Worm (Caenorhabditis elegans) whole organism, late embryonic: ENCODE data around the gene pho-12.

Experiments
- K02D7.2 ChIP-seq: sonication (generic microtip); optimal IDR thresholded peaks from 2 replicates; lab custom pipeline; 2017; ENCODE audit warnings: mild to moderate bottlenecking, missing genetic modification characterization, missing compliant biosample characterization
- K09A11.1 ChIP-seq: sonication (generic microtip); optimal IDR thresholded peaks from 2 replicates; lab custom pipeline; 2017; ENCODE audit warnings: antibody characterized with exemption, mild to moderate bottlenecking, missing genetic modification characterization, missing compliant biosample characterization; ENCODE audit not compliant: insufficient read depth
- ceh-31 ChIP-seq: sonication (generic microtip); optimal IDR thresholded peaks from 2 replicates; lab custom pipeline; 2016; ENCODE audit warnings: missing genetic modification characterization, missing compliant biosample characterization
- ceh-34 ChIP-seq: sonication (generic microtip); optimal IDR thresholded peaks from 2 replicates; lab custom pipeline; 2016; ENCODE audit warnings: mild to moderate bottlenecking, missing genetic modification characterization, missing compliant biosample characterization
- ceh-45 ChIP-seq: fragments of 200-800 bp; sonication (Bioruptor generic); IDR thresholded peaks from 2 replicates; pipeline ENCODE4 v1.3.6; 2022; ENCODE audit warnings: missing genetic modification reagents, missing genetic modification characterization, missing compliant biosample characterization
- ceh-6 ChIP-seq: fragments of 200-800 bp; sonication (Bioruptor generic); optimal IDR thresholded peaks from 2 replicates; lab custom pipeline; 2018; ENCODE audit warnings: mild to moderate bottlenecking, missing genetic modification characterization, missing compliant biosample characterization
- che-1 ChIP-seq: sonication (generic microtip); optimal IDR thresholded peaks from 2 replicates; lab custom pipeline; 2016; ENCODE audit warnings: mild to moderate bottlenecking, missing genetic modification characterization, missing compliant biosample characterization
- dve-1 ChIP-seq: sonication (generic microtip); optimal IDR thresholded peaks from 2 replicates; lab custom pipeline; 2017; ENCODE audit warnings: antibody characterized with exemption, mild to moderate bottlenecking, missing genetic modification characterization, missing compliant biosample characterization
- eyg-1 ChIP-seq: sonication (generic microtip); optimal IDR thresholded peaks from 2 replicates; lab custom pipeline; 2016; ENCODE audit warnings: missing genotype, missing genetic modification characterization, missing compliant biosample characterization
- hlh-6 ChIP-seq: sonication (generic microtip); optimal IDR thresholded peaks from 2 replicates; lab custom pipeline; 2016; ENCODE audit warnings: missing genotype, missing genetic modification characterization, missing compliant biosample characterization
- madf-2 ChIP-seq: sonication (generic microtip); optimal IDR thresholded peaks from 2 replicates; lab custom pipeline; 2017; ENCODE audit warnings: missing genetic modification characterization, missing compliant biosample characterization
- nfya-1 ChIP-seq: sonication (generic microtip); optimal IDR thresholded peaks from 2 replicates; lab custom pipeline; 2017; ENCODE audit warnings: missing genetic modification characterization, mild to moderate bottlenecking, missing compliant biosample characterization, antibody characterized with exemption, moderate library complexity
- pha-2 ChIP-seq: sonication (generic microtip); optimal IDR thresholded peaks from 2 replicates; lab custom pipeline; 2017; ENCODE audit warnings: mild to moderate bottlenecking, missing genetic modification characterization, missing compliant biosample characterization
- pqm-1 ChIP-seq: sonication (generic microtip); optimal IDR thresholded peaks from 2 replicates; lab custom pipeline; 2016; ENCODE audit warnings: missing genetic modification characterization, missing compliant biosample characterization
- pros-1 ChIP-seq: fragments of 150-350 bp; optimal IDR thresholded peaks from 2 replicates; lab custom pipeline; 2014; ENCODE audit warnings: missing biosample characterization, missing genetic modification reagents, missing genetic modification characterization
- sdc-2 ChIP-seq: sonication (generic microtip); optimal IDR thresholded peaks from 2 replicates; lab custom pipeline; 2016; ENCODE audit warnings: missing genotype, missing genetic modification characterization, missing compliant biosample characterization
- tbx-7 ChIP-seq: sonication (generic microtip); optimal IDR thresholded peaks from 2 replicates; lab custom pipeline; 2016; ENCODE audit warnings: missing genotype, missing genetic modification characterization, missing compliant biosample characterization
- unc-3 ChIP-seq, 2 experiments: fragments of 200-800 bp in 1 of 2; sonication (Bioruptor generic) in 1 of 2; sonication (generic microtip) in 1 of 2; conservative IDR thresholded peaks in 1 of 2; optimal IDR thresholded peaks in 1 of 2; 2 replicates each; pipeline versions ENCODE4 v1.3.6 to Lab custom; 2016 to 2022; ENCODE audit warnings: missing compliant biosample characterization in 2 of 2, missing genetic modification characterization in 2 of 2, missing genetic modification reagents in 1 of 2
- unc-86 ChIP-seq: sonication (generic microtip); optimal IDR thresholded peaks from 2 replicates; lab custom pipeline; 2016; ENCODE audit warnings: missing genetic modification characterization, missing compliant biosample characterization

pho-12 gene

ce11 chrII:5014399-5014798 is 46.2 kb downstream of the pho-12 start, which contains the start of gene F59A6.2:
F59A6.2 (plus strand) TSS chrII:5014699.
- TF ChIP-seq ceh-45: no peak
- no peak for TF ChIP-seq dve-1 (tag; lab: Kevin White, UChicago)
- TF ChIP-seq ceh-34 (tag; lab: Kevin White, UChicago): no peak
- TF ChIP-seq K09A11.1 (tag; lab: Kevin White, UChicago): no peak
- TF ChIP-seq hlh-6 (tag; lab: Kevin White, UChicago): no peak
- TF ChIP-seq pqm-1 (tag; lab: Kevin White, UChicago): no peak

- TF ChIP-seq ceh-6 (GFP tag; lab: Kevin White, UChicago) (no peak), unc-86 (tag; lab: Kevin White, UChicago) (no peak), che-1 (no peak), pros-1 (no peak), nfya-1 (tag; lab: Kevin White, UChicago) (no peak), pha-2 (no peak), eyg-1 (no peak), sdc-2 (no peak), tbx-7 (tag; lab: Kevin White, UChicago) (no peak), unc-3 (GFP tag; conservative IDR thresholded peaks at IDR 0.05; lab: Robert Waterston, UW) (no peak), unc-3 (tag; optimal IDR thresholded peaks at IDR 0.05; lab: Kevin White, UChicago) (no peak), K02D7.2 (tag; lab: Kevin White, UChicago) (no peak), madf-2 (tag; lab: Kevin White, UChicago) (no peak), ceh-31 (tag; lab: Kevin White, UChicago) (no peak)
Observed at ce11 chrII:5011978-5012377, 48.6 kb downstream of the pho-12 start, which contains the start of gene F59A6.12. F59A6.12 (minus strand) TSS chrII:5012078.
